Worm (Caenorhabditis elegans) whole organism, mixed stage, embryonic: ENCODE data around the gene E02H9.6.
"Not testable (repeated sequence)": the region's sequence is repeated elsewhere in the genome, so short reads cannot be mapped to it uniquely, and the experiment has no call there.

Experiments used
- blmp-1 ChIP-seq: fragments of 150-350 bp; optimal IDR thresholded peaks from 2 replicates; lab custom pipeline; 2014; ENCODE audit warnings: missing biosample characterization, missing genetic modification characterization
- ceh-39 ChIP-seq: fragments of 150-350 bp; optimal IDR thresholded peaks from 2 replicates; lab custom pipeline; 2014; ENCODE audit warnings: missing biosample characterization, missing genetic modification characterization
- ceh-43 ChIP-seq: fragments of 200-800 bp; sonication (Bioruptor generic); optimal IDR thresholded peaks from 2 replicates; lab custom pipeline; 2018; ENCODE audit warnings: mild to moderate bottlenecking, missing genetic modification characterization, moderate library complexity, missing compliant biosample characterization
- ceh-83 ChIP-seq: fragments of 200-800 bp; sonication (Bioruptor generic); optimal IDR thresholded peaks from 2 replicates; lab custom pipeline; 2018; ENCODE audit warnings: mild to moderate bottlenecking, missing genetic modification characterization, missing compliant biosample characterization
- ces-1 ChIP-seq: fragments of 150-350 bp; optimal IDR thresholded peaks from 2 replicates; lab custom pipeline; 2014; ENCODE audit warnings: missing biosample characterization, missing genetic modification reagents, missing genetic modification characterization
- cnd-1 ChIP-seq: fragments of 200-800 bp; sonication (Bioruptor generic); optimal IDR thresholded peaks from 2 replicates; lab custom pipeline; 2018; ENCODE audit warnings: mild to moderate bottlenecking, missing genetic modification characterization, missing compliant biosample characterization
- drap-1 ChIP-seq: fragments of 200-800 bp; sonication (Bioruptor generic); optimal IDR thresholded peaks from 3 replicates; lab custom pipeline; 2018; ENCODE audit warnings: mild to moderate bottlenecking, missing genetic modification characterization, missing compliant biosample characterization
- elt-1 ChIP-seq: sonication (generic microtip); optimal IDR thresholded peaks from 2 replicates; lab custom pipeline; 2017; ENCODE audit warnings: missing genetic modification characterization, mild to moderate bottlenecking, missing compliant biosample characterization, antibody characterized with exemption, moderate library complexity, borderline replicate concordance; ENCODE audit not compliant: insufficient read depth
- ham-2 ChIP-seq: fragments of 200-800 bp; sonication (Bioruptor generic); optimal IDR thresholded peaks from 2 replicates; lab custom pipeline; 2018; ENCODE audit warnings: mild to moderate bottlenecking, missing genetic modification characterization, missing compliant biosample characterization
- hlh-1 ChIP-seq: fragments of 150-350 bp; optimal IDR thresholded peaks from 2 replicates; lab custom pipeline; 2014; ENCODE audit warnings: missing biosample characterization, missing genetic modification reagents, missing genetic modification characterization
- lin-32 ChIP-seq: fragments of 200-800 bp; sonication (Bioruptor generic); optimal IDR thresholded peaks from 2 replicates; lab custom pipeline; 2018; ENCODE audit warnings: mild to moderate bottlenecking, missing genetic modification characterization, missing compliant biosample characterization
- lsy-2 ChIP-seq: fragments of 150-350 bp; optimal IDR thresholded peaks from 2 replicates; lab custom pipeline; 2014; ENCODE audit warnings: missing biosample characterization, missing genetic modification characterization
- mab-5 ChIP-seq: fragments of 150-350 bp; optimal IDR thresholded peaks from 2 replicates; lab custom pipeline; 2014; ENCODE audit warnings: missing biosample characterization, missing genetic modification characterization
- mep-1 ChIP-seq: fragments of 150-350 bp; optimal IDR thresholded peaks from 2 replicates; lab custom pipeline; 2017; ENCODE audit warnings: missing biosample characterization, missing genetic modification reagents, missing genetic modification characterization, inconsistent platforms
- mls-2 ChIP-seq: sonication (generic microtip); optimal IDR thresholded peaks from 2 replicates; lab custom pipeline; 2016; ENCODE audit warnings: mild to moderate bottlenecking, missing genetic modification characterization, moderate library complexity, missing compliant biosample characterization
- nhr-2 ChIP-seq: fragments of 150-350 bp; optimal IDR thresholded peaks from 2 replicates; lab custom pipeline; 2014; ENCODE audit warnings: missing biosample characterization, missing genetic modification characterization
- nhr-28 ChIP-seq: fragments of 150-350 bp; optimal IDR thresholded peaks from 2 replicates; lab custom pipeline; 2014; ENCODE audit warnings: missing biosample characterization, missing genetic modification characterization
- nhr-76 ChIP-seq: sonication (generic microtip); optimal IDR thresholded peaks from 2 replicates; lab custom pipeline; 2017; ENCODE audit warnings: missing biosample characterization, missing genetic modification characterization
- pha-4 ChIP-seq: fragments of 150-350 bp; optimal IDR thresholded peaks from 2 replicates; lab custom pipeline; 2018; ENCODE audit warnings: missing biosample characterization, missing genetic modification reagents, missing genetic modification characterization
- snpc-4 ChIP-seq: fragments of 150-350 bp; optimal IDR thresholded peaks from 2 replicates; lab custom pipeline; 2014; ENCODE audit warnings: missing biosample characterization, missing genetic modification characterization
- sptf-1 ChIP-seq: sonication (generic microtip); optimal IDR thresholded peaks from 2 replicates; lab custom pipeline; 2017; ENCODE audit warnings: mild to moderate bottlenecking, missing genetic modification characterization, moderate library complexity, missing compliant biosample characterization
- tbx-8 ChIP-seq: fragments of 200-800 bp; sonication (Bioruptor generic); optimal IDR thresholded peaks from 2 replicates; lab custom pipeline; 2018; ENCODE audit warnings: mild to moderate bottlenecking, missing genetic modification characterization, moderate library complexity, missing compliant biosample characterization
- unc-120 ChIP-seq: sonication (generic microtip); optimal IDR thresholded peaks from 2 replicates; lab custom pipeline; 2017; ENCODE audit warnings: missing genetic modification characterization, missing compliant biosample characterization; ENCODE audit not compliant: poor library complexity, severe bottlenecking
- unc-39 ChIP-seq: fragments of 150-350 bp; optimal IDR thresholded peaks from 2 replicates; lab custom pipeline; 2014; ENCODE audit warnings: missing biosample characterization, missing genetic modification characterization
- ztf-11 ChIP-seq: fragments of 150-350 bp; optimal IDR thresholded peaks from 2 replicates; lab custom pipeline; 2014; ENCODE audit warnings: missing biosample characterization, missing genetic modification characterization

The E02H9.6 gene

DNA sequence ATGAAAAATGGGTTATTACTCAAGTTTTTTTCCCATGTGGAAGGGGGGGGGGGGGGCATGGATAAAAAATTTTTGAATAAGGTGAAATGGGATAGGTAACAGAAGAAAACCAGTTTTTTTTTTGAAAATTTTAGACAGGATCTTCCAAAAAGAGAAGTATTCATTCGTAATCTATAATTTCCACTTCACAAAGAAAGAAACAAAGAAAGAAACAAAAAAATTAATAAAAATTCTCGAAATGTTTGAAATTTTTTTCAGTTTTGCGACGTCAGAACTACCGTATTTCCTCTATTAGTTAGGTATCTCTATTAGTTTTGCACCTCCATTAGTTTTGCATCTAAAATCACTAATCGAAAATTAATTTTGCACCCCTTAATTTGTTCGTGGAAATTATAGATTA is 532 bp upstream of the E02H9.6 start, which contains the start of gene W04B5.6:
Gene W04B5.6 (minus strand): TSS at position 101 of the 400 bp plus-strand sequence.
- TF ChIP-seq nhr-76; nhr-2 (tag; lab: Kevin White, UChicago); mab-5 (tag; lab: Kevin White, UChicago): not testable (repeated sequence)

DNA sequence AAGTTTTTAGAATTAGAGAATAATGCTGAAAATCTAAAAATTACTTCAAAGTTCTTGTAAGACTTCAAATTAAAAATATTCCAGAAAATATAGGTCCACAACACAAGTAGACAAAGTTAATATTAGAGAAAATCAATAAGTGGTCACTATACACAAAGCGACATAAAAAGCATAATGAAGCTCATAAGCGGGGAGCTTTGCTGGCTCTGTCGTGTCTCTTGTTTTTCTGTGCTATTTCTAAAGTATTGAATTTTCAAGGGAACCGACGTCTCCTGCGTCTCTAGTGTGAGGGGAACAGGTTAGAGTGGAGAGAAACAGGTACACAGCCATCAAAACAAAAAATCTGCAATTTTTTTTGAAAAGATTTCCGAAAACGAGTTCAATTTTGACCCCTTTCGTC is 2.6 kb downstream of the E02H9.6 start, which contains the start of gene E02H9.13:
Gene E02H9.13 (minus strand): TSS at position 199 of the 400 bp plus-strand sequence.
- TF ChIP-seq ces-1 (GFP tag; lab: Kevin White, UChicago) (peak; percentile 76), hlh-1 (tag; lab: Kevin White, UChicago) (no peak), ceh-39 (tag; lab: Kevin White, UChicago) (no peak), ceh-43 (GFP tag; lab: Kevin White, UChicago) (no peak)

DNA sequence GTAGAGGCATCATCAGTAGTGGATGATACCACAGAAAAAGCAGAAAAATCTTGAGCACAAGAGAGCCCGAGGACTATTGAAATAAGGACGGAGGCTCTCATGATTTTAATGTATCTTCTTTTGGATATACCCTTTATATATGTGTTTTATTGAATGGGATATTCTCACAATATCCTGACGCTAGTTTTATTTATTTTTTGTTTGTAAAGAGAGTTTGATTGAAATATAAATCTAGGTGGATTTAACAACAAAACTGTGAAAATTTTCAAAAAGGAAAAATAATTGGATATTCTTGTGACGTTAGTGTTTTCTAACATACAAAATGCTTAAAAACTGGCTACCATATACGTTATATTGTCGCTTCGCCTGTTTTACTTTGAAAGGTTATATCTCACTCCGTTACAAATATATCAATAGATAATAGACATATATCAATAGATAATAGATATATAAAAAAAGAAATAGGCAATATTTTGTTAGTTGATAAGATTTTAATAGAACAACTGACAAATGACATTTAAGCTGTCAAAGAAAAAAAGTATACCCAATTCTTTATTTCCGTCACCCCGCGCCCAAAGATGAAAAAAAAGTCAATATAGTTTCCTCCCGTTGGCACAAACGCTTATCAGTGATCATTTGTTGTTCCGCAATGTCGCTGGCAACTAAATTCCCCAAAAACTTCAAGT is 9.8 kb downstream of the E02H9.6 start, which contains the start of the genes E02H9.7 and klo-2:
Gene E02H9.7 (minus strand): TSS at position 101 of the 686 bp plus-strand sequence.
Gene klo-2 (plus strand): TSS at position 636 of the 686 bp plus-strand sequence.
- no peak for TF ChIP-seq ceh-83 (GFP tag; lab: Kevin White, UChicago)
- TF ChIP-seq nhr-28 = no peak
- TF ChIP-seq unc-39 (tag; lab: Kevin White, UChicago) = no peak
- no peak for TF ChIP-seq hlh-1 (tag; lab: Kevin White, UChicago)
- TF ChIP-seq ham-2 (GFP tag; lab: Kevin White, UChicago) = no peak

DNA sequence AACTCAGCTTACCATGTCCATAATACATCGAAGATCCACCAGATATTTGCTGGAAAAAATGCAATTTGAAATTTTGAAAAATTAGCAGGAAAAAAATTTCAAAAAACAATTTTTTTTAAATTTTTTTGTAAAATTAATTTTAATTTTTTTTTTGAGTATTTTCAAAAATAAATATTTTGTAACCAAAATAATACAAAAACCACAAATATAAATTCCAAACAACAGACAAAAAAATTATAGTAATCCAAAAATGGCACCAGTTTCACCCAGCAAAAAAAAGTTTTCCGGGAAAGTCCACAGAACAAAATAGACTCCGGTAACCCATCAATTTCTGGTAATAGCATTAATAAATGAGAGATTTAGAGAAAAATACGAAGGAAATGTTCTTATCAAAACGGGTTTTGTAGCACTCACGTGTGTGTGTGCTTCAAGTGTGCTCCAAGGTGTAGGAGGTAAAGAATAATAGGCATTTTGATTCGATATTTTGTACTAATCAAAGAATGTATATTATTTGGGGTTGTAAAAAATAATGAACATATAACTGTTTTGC is 18.9 kb downstream of the E02H9.6 start, which contains the start of gene nhr-121:
Gene nhr-121 (minus strand): TSS at position 51 of the 550 bp plus-strand sequence.
- TF ChIP-seq mab-5 (tag; lab: Kevin White, UChicago) = no peak
- TF ChIP-seq sptf-1 (tag; lab: Kevin White, UChicago) = no peak
- TF ChIP-seq ztf-11 (tag; lab: Kevin White, UChicago) = no peak
- no peak for TF ChIP-seq ces-1 (GFP tag; lab: Kevin White, UChicago)
- no peak for TF ChIP-seq lsy-2 (tag; lab: Kevin White, UChicago)
- no peak for TF ChIP-seq blmp-1 (tag; lab: Kevin White, UChicago)
- no peak for TF ChIP-seq pha-4 (tag; lab: Kevin White, UChicago)

ce11 chrIII:2455456-2455855 is 19.6 kb downstream of the E02H9.6 start:
- TF ChIP-seq ham-2 (GFP tag; lab: Kevin White, UChicago) (peak; percentile 35), lin-32 (peak; percentile 13), cnd-1 (tag; lab: Kevin White, UChicago) (peak; percentile 8)
- TF ChIP-seq, all 35 proteins: peak for 3; not testable (repeated sequence) for 32

DNA sequence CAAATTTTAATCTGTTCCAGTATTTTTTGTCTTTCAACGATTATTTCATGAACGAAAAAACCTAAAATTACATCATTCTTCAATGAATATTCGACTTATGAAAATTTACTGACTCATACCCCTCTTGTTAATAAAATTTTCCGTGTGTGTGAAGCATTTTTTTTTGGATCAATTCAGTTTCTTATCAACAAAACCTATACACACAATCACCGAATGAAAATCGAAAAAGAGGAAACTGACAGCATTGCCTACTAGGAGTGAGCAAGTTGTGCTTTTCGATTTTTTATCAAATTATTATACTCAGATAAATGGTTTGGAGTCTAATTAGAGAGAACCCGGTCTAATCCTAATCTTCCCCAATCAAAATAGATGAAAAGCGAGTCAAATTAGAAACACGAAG is 22.8 kb downstream of the E02H9.6 start, which contains the start of gene E02H9.3:
Gene E02H9.3 (plus strand): TSS at position 301 of the 400 bp plus-strand sequence.
- TF ChIP-seq cnd-1, mls-2, unc-39 (tag; lab: Kevin White, UChicago): not testable (repeated sequence)

DNA sequence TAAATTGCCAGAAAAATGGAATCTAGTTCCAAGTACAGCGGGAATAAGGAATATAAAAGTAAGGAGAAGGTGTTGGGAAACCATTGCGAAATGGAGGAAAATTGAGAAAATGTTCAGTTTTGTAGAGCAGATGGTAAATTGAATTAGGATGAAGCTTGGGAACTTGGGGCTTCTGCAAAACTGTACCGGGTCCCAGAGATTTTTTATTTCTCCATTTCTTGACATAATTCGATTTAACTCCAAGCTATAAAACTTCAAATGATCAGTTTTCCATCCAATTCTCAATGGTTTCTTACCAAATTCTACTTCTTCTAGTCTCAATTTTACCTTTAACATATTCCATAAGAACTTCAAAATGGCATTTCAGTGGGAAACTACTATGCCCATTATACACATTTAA is 32.3 kb downstream of the E02H9.6 start, which contains the start of the genes E02H9.9 and E02H9.1:
Gene E02H9.9 (minus strand): TSS at position 101 of the 400 bp plus-strand sequence.
Gene E02H9.1 (plus strand): TSS at position 285 of the 400 bp plus-strand sequence.
- TF ChIP-seq ceh-39 (tag; lab: Kevin White, UChicago) (no peak), nhr-76 (no peak), nhr-2 (tag; lab: Kevin White, UChicago) (no peak), ces-1 (GFP tag; lab: Kevin White, UChicago) (no peak), lsy-2 (tag; lab: Kevin White, UChicago) (no peak), ham-2 (GFP tag; lab: Kevin White, UChicago) (no peak), nhr-28 (no peak), tbx-8 (GFP tag; lab: Kevin White, UChicago) (no peak), lin-32 (no peak), ztf-11 (tag; lab: Kevin White, UChicago) (no peak), snpc-4 (tag; lab: Kevin White, UChicago) (no peak), sptf-1 (tag; lab: Kevin White, UChicago) (no peak), mep-1 (no peak), drap-1 (GFP tag; lab: Kevin White, UChicago) (no peak), pha-4 (tag; lab: Kevin White, UChicago) (no peak), unc-39 (tag; lab: Kevin White, UChicago) (no peak), elt-1 (tag; lab: Kevin White, UChicago) (no peak), unc-120 (tag; lab: Kevin White, UChicago) (no peak)
